Fruit fly (Drosophila melanogaster): ENCODE data around the gene cact.

- TF ChIP-seq toe (GFP tag; optimal IDR thresholded peaks at IDR 0.05) (peak; percentile 97), pad (GFP tag; optimal IDR thresholded peaks at IDR 0.05) (peak; percentile 68), ovo (GFP tag; optimal IDR thresholded peaks at IDR 0.05) (peak; percentile 76), CG7045 (GFP tag; optimal IDR thresholded peaks at IDR 0.05) (peak; percentile 92), bab1 (GFP tag; optimal IDR thresholded peaks at IDR 0.05) (peak; percentile 94), CG1620 (GFP tag; optimal IDR thresholded peaks at IDR 0.05) (peak; percentile 94), Crg-1 (GFP tag; optimal IDR thresholded peaks at IDR 0.05) (peak; percentile 69), Mnt (GFP tag; optimal IDR thresholded peaks at IDR 0.05) (peak; percentile 94), kay (GFP tag; ENCODE audit: borderline replicate concordance) (peak; percentile 98)
These were observed at the start of gene cact for dm6 chr2L:16325515-16326257.
